Worm (Caenorhabditis elegans): ENCODE measurements around the gene R08C7.12.

The R08C7.12 gene

ce11 chrIV:4465184-4465583, 15.6 kb downstream of the R08C7.12 start, which contains the start of gene M01H9.5:
Gene M01H9.5, plus strand, starts transcription at chrIV:4465484.
- TF ChIP-seq tbx-11 (GFP tag; IDR thresholded peaks at IDR 0.05) (no peak), aly-1 (tag; optimal IDR thresholded peaks at IDR 0.05) (no peak), hnd-1 (tag; optimal IDR thresholded peaks at IDR 0.05) (no peak), sea-1 (GFP tag; conservative IDR thresholded peaks at IDR 0.05) (no peak), ets-7 (tag; optimal IDR thresholded peaks at IDR 0.05) (no peak), pes-1 (GFP tag; IDR thresholded peaks at IDR 0.05) (no peak), flt-1 (GFP tag; IDR thresholded peaks at IDR 0.05) (no peak), ceh-13 (GFP tag; optimal IDR thresholded peaks at IDR 0.05) (no peak), scrt-1 (GFP tag; IDR thresholded peaks at IDR 0.05) (no peak), F13C5.2 (tag; optimal IDR thresholded peaks at IDR 0.05) (no peak), hmg-4 (GFP tag; optimal IDR thresholded peaks at IDR 0.05) (no peak), B0310.2 (tag; optimal IDR thresholded peaks at IDR 0.05) (no peak), hmbx-1 (tag; optimal IDR thresholded peaks at IDR 0.05) (no peak), tra-4 (tag; optimal IDR thresholded peaks at IDR 0.05) (no peak), ceh-36 (tag; optimal IDR thresholded peaks at IDR 0.05) (no peak)

DNA sequence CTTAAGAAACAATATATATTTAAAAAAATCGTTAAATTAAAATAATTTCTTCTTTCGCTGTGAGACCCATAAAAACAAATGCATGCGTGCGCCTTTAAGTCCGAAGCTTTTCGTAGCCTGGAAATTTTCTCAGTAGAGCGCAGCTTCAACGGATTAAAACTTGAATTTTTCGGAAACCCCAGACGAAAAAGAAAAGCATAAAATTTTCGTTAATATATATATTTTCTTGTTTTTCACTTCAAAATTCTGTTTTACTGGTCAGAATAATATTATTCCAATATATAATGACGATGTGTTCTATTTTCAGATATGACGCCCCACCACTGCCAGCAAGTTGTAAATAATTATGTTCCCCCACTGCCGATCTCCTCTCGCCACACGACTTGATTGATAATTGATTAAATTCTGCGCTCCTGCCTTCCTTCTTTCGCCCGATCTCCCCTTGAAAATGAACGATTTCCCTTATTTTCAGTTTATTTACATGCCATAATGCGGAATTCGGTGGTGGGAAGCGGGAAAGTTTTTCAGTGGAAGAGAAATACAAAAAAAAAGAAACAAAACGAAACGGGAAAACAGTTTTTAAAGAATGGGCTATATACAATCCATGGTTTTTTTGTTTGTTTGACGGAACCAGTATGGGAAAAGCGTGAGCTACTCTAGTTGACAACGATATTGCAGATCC, 18.6 kb downstream of the R08C7.12 start:
- TF ChIP-seq flt-1 (GFP tag; IDR thresholded peaks at IDR 0.05) (no peak), hmg-4 (GFP tag; optimal IDR thresholded peaks at IDR 0.05) (no peak), scrt-1 (GFP tag; IDR thresholded peaks at IDR 0.05) (no peak), tbx-11 (GFP tag; IDR thresholded peaks at IDR 0.05) (no peak), tbx-37 (GFP tag; conservative IDR thresholded peaks at IDR 0.05) (no peak)

DNA sequence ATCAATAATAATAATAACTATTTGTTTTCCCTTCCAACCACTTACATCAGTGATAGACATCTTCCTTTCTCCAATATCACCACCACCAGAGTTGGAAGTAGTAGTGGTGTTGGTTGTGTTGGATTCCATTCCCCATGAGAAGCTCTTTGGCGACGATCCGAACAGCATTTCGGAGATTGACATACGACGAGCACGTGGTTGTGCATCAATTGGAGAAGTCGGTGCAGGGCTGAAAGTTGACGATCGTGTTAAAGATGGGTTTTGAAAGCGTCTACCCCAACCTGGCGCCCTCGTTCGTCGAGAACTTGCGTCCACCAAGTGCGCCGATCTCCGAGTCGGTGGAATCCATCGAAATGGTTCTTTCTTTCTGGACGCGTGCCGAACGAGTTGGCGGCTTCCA, 19.5 kb downstream of the R08C7.12 start:
- TF ChIP-seq B0310.2 (tag; optimal IDR thresholded peaks at IDR 0.05) (no peak), hmg-4 (GFP tag; optimal IDR thresholded peaks at IDR 0.05) (no peak), tra-4 (tag; optimal IDR thresholded peaks at IDR 0.05) (no peak), sea-1 (GFP tag; conservative IDR thresholded peaks at IDR 0.05) (no peak)

ce11 chrIV:4469770-4470709, 20.5 kb downstream of the R08C7.12 start:
- TF ChIP-seq tbx-11 (GFP tag; IDR thresholded peaks at IDR 0.05) (no peak), ceh-36 (tag; optimal IDR thresholded peaks at IDR 0.05) (no peak), ets-7 (tag; optimal IDR thresholded peaks at IDR 0.05) (no peak), F13C5.2 (tag; optimal IDR thresholded peaks at IDR 0.05) (no peak), hnd-1 (tag; optimal IDR thresholded peaks at IDR 0.05) (no peak), tbx-37 (GFP tag; conservative IDR thresholded peaks at IDR 0.05) (no peak), hmbx-1 (tag; optimal IDR thresholded peaks at IDR 0.05) (no peak), pes-1 (GFP tag; IDR thresholded peaks at IDR 0.05) (no peak), sea-1 (GFP tag; conservative IDR thresholded peaks at IDR 0.05) (no peak), B0310.2 (tag; optimal IDR thresholded peaks at IDR 0.05) (no peak), flt-1 (GFP tag; IDR thresholded peaks at IDR 0.05) (no peak), aly-1 (tag; optimal IDR thresholded peaks at IDR 0.05) (no peak), hmg-4 (GFP tag; optimal IDR thresholded peaks at IDR 0.05) (no peak), scrt-1 (GFP tag; IDR thresholded peaks at IDR 0.05) (no peak), tra-4 (tag; optimal IDR thresholded peaks at IDR 0.05) (no peak), ceh-13 (GFP tag; optimal IDR thresholded peaks at IDR 0.05) (no peak), ama-1 (optimal IDR thresholded peaks at IDR 0.05) (no peak)

DNA sequence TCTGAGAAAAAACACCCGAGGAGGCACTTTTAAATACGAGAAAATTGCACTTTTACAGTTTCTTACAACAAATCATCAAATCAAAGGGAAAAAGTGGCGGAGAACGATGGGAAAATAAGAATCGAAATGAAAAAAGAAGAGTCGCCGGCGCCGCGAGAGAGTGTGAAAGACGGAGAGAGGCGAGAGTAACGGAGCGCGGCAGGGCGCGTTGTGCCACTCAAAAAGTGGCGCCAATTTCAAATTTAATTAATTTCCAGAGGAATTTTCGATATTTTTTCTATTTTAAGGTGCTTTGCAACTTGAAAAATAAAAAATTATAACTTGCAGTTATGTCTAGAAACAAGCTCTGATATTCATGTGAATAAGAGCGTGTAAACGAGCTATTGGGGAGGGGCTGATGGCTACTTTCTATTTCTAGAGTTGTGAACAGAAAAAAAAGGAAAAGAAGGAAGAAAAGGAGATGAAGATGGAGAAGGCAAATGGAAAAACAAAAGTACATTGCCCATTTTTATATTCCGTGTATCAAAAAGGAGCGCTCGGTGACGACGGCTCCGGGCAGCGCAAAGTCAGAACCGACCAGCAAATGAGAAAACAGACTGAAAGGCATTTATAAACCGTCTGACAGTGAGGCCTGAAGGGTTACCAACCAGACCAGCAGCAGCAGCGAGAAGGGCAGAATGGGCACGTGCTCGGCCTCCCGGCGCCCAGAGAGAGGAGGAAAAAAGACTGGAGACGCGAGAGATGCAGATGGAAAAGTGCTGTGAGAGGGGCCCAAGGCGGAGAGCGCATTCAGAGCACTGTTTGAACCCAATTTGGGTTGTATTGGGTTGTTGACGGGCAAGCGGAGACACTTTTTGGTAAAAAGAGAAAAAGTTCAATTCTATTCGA, 21.6 kb downstream of the R08C7.12 start:
- TF ChIP-seq hmbx-1 (tag; optimal IDR thresholded peaks at IDR 0.05) (no peak), scrt-1 (GFP tag; IDR thresholded peaks at IDR 0.05) (no peak), B0310.2 (tag; optimal IDR thresholded peaks at IDR 0.05) (no peak), hnd-1 (tag; optimal IDR thresholded peaks at IDR 0.05) (no peak), F13C5.2 (tag; optimal IDR thresholded peaks at IDR 0.05) (no peak), ets-7 (tag; optimal IDR thresholded peaks at IDR 0.05) (no peak)

DNA sequence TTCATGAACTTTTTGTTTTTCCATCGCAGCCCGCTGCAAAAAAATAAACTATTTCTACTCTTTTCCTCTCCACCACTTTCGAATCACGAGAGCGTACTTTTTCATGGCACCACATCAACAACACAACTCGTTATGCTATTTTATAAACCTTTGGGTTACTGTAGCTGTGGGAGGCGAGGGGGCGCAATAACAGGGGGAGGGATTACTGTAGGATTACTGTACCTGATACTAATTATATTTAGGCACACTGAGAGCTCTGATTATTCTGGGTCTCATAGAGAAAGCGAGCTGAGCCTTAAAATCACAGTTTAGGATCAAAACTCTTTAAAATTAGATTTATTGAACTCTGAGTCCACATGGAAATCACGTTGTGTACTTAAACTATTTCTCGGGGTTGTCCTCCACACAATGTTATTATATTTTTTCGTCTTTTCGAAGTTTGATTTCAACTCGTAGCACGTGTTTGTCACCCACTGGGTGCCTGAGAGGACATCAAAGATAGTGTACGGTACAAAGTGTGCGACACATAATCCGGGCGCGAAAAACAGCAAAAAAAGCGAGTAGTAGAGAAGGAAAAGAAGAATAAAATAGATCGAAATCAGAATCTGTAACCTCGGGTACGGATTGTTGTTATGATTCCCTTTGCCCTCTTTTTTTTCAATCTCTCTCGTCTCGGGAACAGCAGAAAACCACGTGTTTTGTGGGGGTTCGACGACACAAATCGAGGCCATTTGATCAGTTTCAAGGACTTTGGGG, 23.1 kb downstream of the R08C7.12 start:
- TF ChIP-seq scrt-1 (GFP tag; IDR thresholded peaks at IDR 0.05), result no peak
- TF ChIP-seq ama-1 (optimal IDR thresholded peaks at IDR 0.05), result no peak
- no peak for TF ChIP-seq aly-1 (tag; optimal IDR thresholded peaks at IDR 0.05)
- TF ChIP-seq tra-4 (tag; optimal IDR thresholded peaks at IDR 0.05), result no peak
- no peak for TF ChIP-seq tbx-11 (GFP tag; IDR thresholded peaks at IDR 0.05)
- TF ChIP-seq pes-1 (GFP tag; IDR thresholded peaks at IDR 0.05), result no peak
- no peak for TF ChIP-seq hmg-4 (GFP tag; optimal IDR thresholded peaks at IDR 0.05)
- no peak for TF ChIP-seq ceh-36 (tag; optimal IDR thresholded peaks at IDR 0.05)
- no peak for TF ChIP-seq flt-1 (GFP tag; IDR thresholded peaks at IDR 0.05)
- no peak for TF ChIP-seq tbx-37 (GFP tag; conservative IDR thresholded peaks at IDR 0.05)

Measured in whole organism, early embryonic.